Fruit fly (Drosophila melanogaster) whole organism, prepupa: ENCODE results near the gene CG7381.
A peak's percentile ranks its signal among the peaks of the same experiment; 100 is the strongest.

Experiments used
- CG10631 ChIP-seq: fragments of 200-800 bp; sonication (Bioruptor generic); optimal IDR thresholded peaks from 2 replicates; lab custom pipeline; 2016; ENCODE audit warnings: missing biosample characterization, missing genetic modification characterization
- CG6808 ChIP-seq: fragments of 200-800 bp; sonication (Bioruptor generic); optimal IDR thresholded peaks from 3 replicates; lab custom pipeline; 2017; ENCODE audit warnings: missing biosample characterization, missing genetic modification characterization, mild to moderate bottlenecking, moderate library complexity, missing genetic modification reagents
- CG9139 ChIP-seq: fragments of 200-800 bp; sonication (Bioruptor generic); optimal IDR thresholded peaks from 3 replicates; lab custom pipeline; 2017; ENCODE audit warnings: missing biosample characterization, mild to moderate bottlenecking, missing genetic modification characterization
- Eip75B ChIP-seq: fragments of 200-800 bp; sonication (Bioruptor generic); optimal IDR thresholded peaks from 3 replicates; lab custom pipeline; 2016; ENCODE audit warnings: missing biosample characterization, missing genetic modification characterization
- Eip78C ChIP-seq: fragments of 200-800 bp; sonication (Bioruptor generic); peaks from one replicate; lab custom pipeline; 2016; ENCODE audit warnings: missing biosample characterization, missing genetic modification characterization
- Ets96B ChIP-seq: fragments of 200-800 bp; optimal IDR thresholded peaks from 2 replicates; lab custom pipeline; 2019; ENCODE audit warnings: missing biosample characterization, mild to moderate bottlenecking, missing genetic modification characterization, moderate library complexity
- Gug ChIP-seq: fragments of 200-800 bp; sonication (Bioruptor generic); IDR thresholded peaks from 2 replicates; pipeline ENCODE4 v1.3.6; 2022; ENCODE audit warnings: missing biosample characterization, missing genetic modification characterization
- Hr4 ChIP-seq: fragments of 200-800 bp; sonication (Bioruptor generic); optimal IDR thresholded peaks from 3 replicates; lab custom pipeline; 2016; ENCODE audit warnings: missing biosample characterization, missing genetic modification characterization
- Lpt ChIP-seq: fragments of 200-800 bp; sonication (Bioruptor generic); optimal IDR thresholded peaks from 3 replicates; lab custom pipeline; 2016; ENCODE audit warnings: missing biosample characterization, missing genetic modification characterization
- OdsH ChIP-seq: fragments of 200-800 bp; sonication (Bioruptor generic); optimal IDR thresholded peaks from 3 replicates; lab custom pipeline; 2016; ENCODE audit warnings: missing biosample characterization, missing genetic modification characterization
- dac ChIP-seq: fragments of 200-800 bp; sonication (Bioruptor generic); optimal IDR thresholded peaks from 2 replicates; lab custom pipeline; 2017; ENCODE audit warnings: missing biosample characterization, mild to moderate bottlenecking, missing genetic modification characterization
- fd85E ChIP-seq: fragments of 200-800 bp; sonication (Bioruptor generic); optimal IDR thresholded peaks from 3 replicates; lab custom pipeline; 2016; ENCODE audit warnings: missing biosample characterization, missing genetic modification characterization
- vri ChIP-seq: fragments of 200-800 bp; sonication (Bioruptor generic); optimal IDR thresholded peaks from 3 replicates; lab custom pipeline; 2016; ENCODE audit warnings: missing biosample characterization, mild to moderate bottlenecking, missing genetic modification characterization

dm6 chr3R:12960929-12961855 is 16.1 kb downstream of the CG7381 start, which contains the start of gene Spc25:
- no peak for TF ChIP-seq CG9139 (GFP tag; lab: Kevin White, UChicago)
- TF ChIP-seq vri (GFP tag; lab: Kevin White, UChicago): peak; percentile 48
- TF ChIP-seq CG6808: no peak
- no peak for TF ChIP-seq Ets96B (tag; lab: Kevin White, UChicago)
- peak; percentile 32 for TF ChIP-seq Hr4 (GFP tag; lab: Kevin White, UChicago)
- no peak for TF ChIP-seq fd85E (GFP tag; lab: Kevin White, UChicago)
- no peak for TF ChIP-seq OdsH
- peak; percentile 44 for TF ChIP-seq Eip75B (GFP tag; lab: Kevin White, UChicago)
- peak; percentile 49 for TF ChIP-seq Eip78C (GFP tag; lab: Kevin White, UChicago)
- peak; percentile 44 for TF ChIP-seq CG10631 (GFP tag; lab: Kevin White, UChicago)
- no peak for TF ChIP-seq Gug (GFP tag; lab: Robert Waterston, UW)
- no peak for TF ChIP-seq Lpt (GFP tag; lab: Kevin White, UChicago)
- TF ChIP-seq dac (GFP tag; lab: Kevin White, UChicago): no peak
